Fruit fly (Drosophila melanogaster) whole organism, embryonic: ENCODE measurements around the gene nkt.

ENCODE experiments used
- CG10543 ChIP-seq: fragments of 200-800 bp; sonication (Bioruptor generic); optimal IDR thresholded peaks from 3 replicates; lab custom pipeline; 2017; ENCODE audit warnings: missing biosample characterization, mild to moderate bottlenecking, missing genetic modification characterization, moderate library complexity
- CG11560 ChIP-seq: fragments of 200-800 bp; sonication (Bioruptor generic); IDR thresholded peaks from 3 replicates; pipeline ENCODE4 v1.3.6; 2022; ENCODE audit warnings: missing biosample characterization, missing genetic modification characterization
- CG11696 ChIP-seq: fragments of 200-800 bp; sonication (Bioruptor generic); IDR thresholded peaks from 2 replicates; pipeline ENCODE4 v1.3.6; 2022; ENCODE audit warnings: missing biosample characterization, missing genetic modification characterization
- CG12236 ChIP-seq: fragments of 200-800 bp; sonication (Bioruptor generic); optimal IDR thresholded peaks from 2 replicates; lab custom pipeline; 2016; ENCODE audit warnings: missing biosample characterization, missing genetic modification characterization
- CG12769 ChIP-seq: fragments of 200-800 bp; sonication (Bioruptor generic); optimal IDR thresholded peaks from 2 replicates; lab custom pipeline; 2019; ENCODE audit warnings: missing biosample characterization, mild to moderate bottlenecking, missing genetic modification characterization, moderate library complexity
- CG15479 ChIP-seq: fragments of 200-800 bp; sonication (Bioruptor generic); optimal IDR thresholded peaks from 3 replicates; lab custom pipeline; 2019; ENCODE audit warnings: missing biosample characterization, mild to moderate bottlenecking, missing genetic modification characterization, moderate library complexity
- CG16815 ChIP-seq: fragments of 200-800 bp; sonication (Bioruptor generic); optimal IDR thresholded peaks from 3 replicates; lab custom pipeline; 2017; ENCODE audit warnings: missing biosample characterization, mild to moderate bottlenecking, missing genetic modification characterization
- CG17612 ChIP-seq: fragments of 200-800 bp; sonication (Bioruptor generic); IDR thresholded peaks from 2 replicates; pipeline ENCODE4 v1.3.6; 2022; ENCODE audit warnings: missing biosample characterization, missing genetic modification characterization
- CG2199 ChIP-seq: fragments of 200-800 bp; sonication (Bioruptor generic); IDR thresholded peaks from 3 replicates; pipeline ENCODE4 v1.3.6; 2022; ENCODE audit warnings: missing biosample characterization, missing genetic modification characterization
- CG33213 ChIP-seq: fragments of 200-800 bp; sonication (Bioruptor generic); optimal IDR thresholded peaks from 3 replicates; lab custom pipeline; 2016; ENCODE audit warnings: missing biosample characterization, missing genetic modification characterization
- CG5180 ChIP-seq: fragments of 200-800 bp; sonication (Bioruptor generic); optimal IDR thresholded peaks from 3 replicates; lab custom pipeline; 2017; ENCODE audit warnings: missing biosample characterization, missing genetic modification characterization, mild to moderate bottlenecking, moderate library complexity, missing genetic modification reagents
- CG5953 ChIP-seq: fragments of 200-800 bp; sonication (Bioruptor generic); IDR thresholded peaks from 2 replicates; pipeline ENCODE4 v1.3.6; 2022; ENCODE audit warnings: missing biosample characterization, missing genetic modification characterization
- CG6272 ChIP-seq: fragments of 200-800 bp; sonication (Bioruptor generic); IDR thresholded peaks from 2 replicates; pipeline ENCODE4 v1.3.6; 2022; ENCODE audit warnings: missing biosample characterization, missing genetic modification characterization
- CG6683 ChIP-seq: fragments of 200-800 bp; sonication (Bioruptor generic); optimal IDR thresholded peaks from 2 replicates; lab custom pipeline; 2017; ENCODE audit warnings: missing biosample characterization, mild to moderate bottlenecking, missing genetic modification characterization, missing genetic modification reagents
- CG6813 ChIP-seq: fragments of 200-800 bp; sonication (Bioruptor generic); optimal IDR thresholded peaks from 2 replicates; lab custom pipeline; 2017; ENCODE audit warnings: missing biosample characterization, missing genetic modification characterization, mild to moderate bottlenecking, moderate library complexity, missing genetic modification reagents
- Doc2 ChIP-seq: fragments of 200-800 bp; sonication (Bioruptor generic); IDR thresholded peaks from 2 replicates; pipeline ENCODE4 v1.3.6; 2022; ENCODE audit warnings: missing biosample characterization, missing genetic modification characterization
- Fer1 ChIP-seq: fragments of 200-800 bp; sonication (Bioruptor generic); optimal IDR thresholded peaks from 2 replicates; lab custom pipeline; 2017; ENCODE audit warnings: missing biosample characterization, mild to moderate bottlenecking, missing genetic modification characterization
- Hr39 ChIP-seq: fragments of >200 bp; optimal IDR thresholded peaks from 2 replicates; lab custom pipeline; 2017
- Lim3 ChIP-seq: fragments of 200-800 bp; sonication (Bioruptor generic); IDR thresholded peaks from 2 replicates; pipeline ENCODE4 v1.3.6; 2022; ENCODE audit warnings: missing biosample characterization, missing genetic modification characterization
- Myb ChIP-seq: fragments of 200-800 bp; sonication (Bioruptor generic); optimal IDR thresholded peaks from 2 replicates; lab custom pipeline; 2016; ENCODE audit warnings: missing biosample characterization, missing genetic modification characterization
- Neu2 ChIP-seq: fragments of 200-800 bp; sonication (Bioruptor generic); optimal IDR thresholded peaks from 3 replicates; lab custom pipeline; 2016; ENCODE audit warnings: missing biosample characterization, missing genetic modification characterization, borderline replicate concordance
- Rx ChIP-seq: fragments of 200-800 bp; sonication (Bioruptor generic); IDR thresholded peaks from 2 replicates; pipeline ENCODE4 v1.3.6; 2022; ENCODE audit warnings: missing biosample characterization, missing genetic modification characterization
- Spps ChIP-seq: fragments of 200-800 bp; sonication (Bioruptor generic); optimal IDR thresholded peaks from 2 replicates; lab custom pipeline; 2018; ENCODE audit warnings: missing biosample characterization, mild to moderate bottlenecking, missing genetic modification characterization
- Ssrp ChIP-seq: fragments of 200-800 bp; sonication (Bioruptor generic); optimal IDR thresholded peaks from 2 replicates; lab custom pipeline; 2018; ENCODE audit warnings: missing biosample characterization, mild to moderate bottlenecking, missing genetic modification characterization, moderate library complexity
- Xrp1 ChIP-seq: fragments of 200-800 bp; sonication (Bioruptor generic); IDR thresholded peaks from 2 replicates; pipeline ENCODE4 v1.3.6; 2022; ENCODE audit warnings: missing biosample characterization, missing genetic modification characterization
- aop ChIP-seq: fragments of 200-800 bp; sonication (Bioruptor generic); IDR thresholded peaks from 2 replicates; pipeline ENCODE4 v1.3.6; 2022; ENCODE audit warnings: missing biosample characterization, missing genetic modification characterization
- chif ChIP-seq, 2 experiments: fragments of 200-800 bp; sonication (Bioruptor generic); optimal IDR thresholded peaks; 3 replicates each; lab custom pipeline; 2016; ENCODE audit warnings: missing biosample characterization in 2 of 2, missing genetic modification characterization in 2 of 2
- crol ChIP-seq: fragments of 200-800 bp; sonication (Bioruptor generic); IDR thresholded peaks from 2 replicates; pipeline ENCODE4 v1.3.6; 2022; ENCODE audit warnings: missing biosample characterization, missing genetic modification characterization
- gcm ChIP-seq: fragments of 200-800 bp; sonication (Bioruptor generic); optimal IDR thresholded peaks from 2 replicates; lab custom pipeline; 2019; ENCODE audit warnings: missing biosample characterization, mild to moderate bottlenecking, missing genetic modification characterization, moderate library complexity
- grn ChIP-seq: fragments of 200-800 bp; sonication (Bioruptor generic); optimal IDR thresholded peaks from 3 replicates; lab custom pipeline; 2017; ENCODE audit warnings: missing biosample characterization, missing genetic modification characterization
- hbn ChIP-seq: fragments of 200-800 bp; sonication (Bioruptor generic); IDR thresholded peaks from 2 replicates; pipeline ENCODE4 v1.3.6; 2022; ENCODE audit warnings: missing biosample characterization, missing genetic modification characterization; ENCODE audit not compliant: partially characterized antibody
- kni ChIP-seq: fragments of 200-800 bp; sonication (Bioruptor generic); optimal IDR thresholded peaks from 3 replicates; lab custom pipeline; 2017; ENCODE audit warnings: mild to moderate bottlenecking, missing biosample characterization, missing genetic modification reagents, missing genetic modification characterization
- lab ChIP-seq: fragments of 200-800 bp; sonication (Bioruptor generic); optimal IDR thresholded peaks from 3 replicates; lab custom pipeline; 2017; ENCODE audit warnings: missing biosample characterization, missing genetic modification characterization, mild to moderate bottlenecking, moderate library complexity, missing genetic modification reagents
- nmo ChIP-seq: fragments of 200-800 bp; sonication (Bioruptor generic); optimal IDR thresholded peaks from 2 replicates; lab custom pipeline; 2018; ENCODE audit warnings: missing biosample characterization, mild to moderate bottlenecking, missing genetic modification characterization, moderate library complexity
- onecut ChIP-seq: fragments of 200-800 bp; sonication (Bioruptor generic); IDR thresholded peaks from 2 replicates; pipeline ENCODE4 v1.3.6; 2022; ENCODE audit warnings: missing biosample characterization, missing genetic modification characterization
- otp ChIP-seq: fragments of 200-800 bp; sonication (Bioruptor generic); IDR thresholded peaks from 3 replicates; pipeline ENCODE4, ENCODE4 v1.3.6; 2022; ENCODE audit warnings: missing biosample characterization, missing genetic modification characterization
- pita ChIP-seq: fragments of 200-800 bp; sonication (Bioruptor generic); optimal IDR thresholded peaks from 2 replicates; lab custom pipeline; 2017; ENCODE audit warnings: missing biosample characterization, mild to moderate bottlenecking, missing genetic modification characterization
- pros ChIP-seq: fragments of 200-800 bp; sonication (Bioruptor generic); optimal IDR thresholded peaks from 3 replicates; lab custom pipeline; 2019; ENCODE audit warnings: missing biosample characterization, mild to moderate bottlenecking, missing genetic modification characterization, moderate library complexity
- schlank ChIP-seq: fragments of 200-800 bp; sonication (Bioruptor generic); optimal IDR thresholded peaks from 2 replicates; lab custom pipeline; 2018; ENCODE audit warnings: missing biosample characterization, mild to moderate bottlenecking, missing genetic modification characterization
- sens ChIP-seq: fragments of 200-800 bp; sonication (Bioruptor generic); peaks from one replicate; lab custom pipeline; 2016; ENCODE audit warnings: missing biosample characterization, missing genetic modification characterization
- slbo ChIP-seq: fragments of 200-800 bp; sonication (Bioruptor generic); IDR thresholded peaks from 2 replicates; pipeline ENCODE4 v1.3.6; 2022; ENCODE audit warnings: missing biosample characterization, missing genetic modification characterization
- sr ChIP-seq: fragments of 200-800 bp; sonication (Bioruptor generic); IDR thresholded peaks from 3 replicates; pipeline ENCODE4 v1.3.6; 2022; ENCODE audit warnings: missing biosample characterization, missing genetic modification characterization
- stc ChIP-seq: fragments of 200-800 bp; sonication (Bioruptor generic); IDR thresholded peaks from 2 replicates; pipeline ENCODE4 v1.3.6; 2022; ENCODE audit warnings: missing biosample characterization, missing genetic modification characterization
- tll ChIP-seq, 2 experiments: fragments of 200-800 bp in 1 of 2; fragments of >200 bp in 1 of 2; sonication (Bioruptor generic) in 1 of 2; optimal IDR thresholded peaks; 2 replicates each; lab custom pipeline; 2017 to 2019; ENCODE audit warnings: missing biosample characterization in 2 of 2, missing genetic modification characterization in 2 of 2, mild to moderate bottlenecking in 1 of 2, moderate library complexity in 1 of 2
- twi ChIP-seq: fragments of 200-800 bp; optimal IDR thresholded peaks from 2 replicates; lab custom pipeline; 2019; ENCODE audit warnings: missing biosample characterization, mild to moderate bottlenecking, missing genetic modification characterization, moderate library complexity
- zfh1 ChIP-seq: fragments of 200-800 bp; sonication (Bioruptor generic); IDR thresholded peaks from 3 replicates; pipeline ENCODE4 v1.3.6; 2022; ENCODE audit warnings: missing biosample characterization, missing genetic modification characterization

nkt gene

dm6 chr3L:11190022-11190421 lies 11.1 kb upstream of the nkt start (continued):
- TF ChIP-seq Fer1 (GFP tag; lab: Kevin White, UChicago) = peak; percentile 31
- TF ChIP-seq Ssrp (tag; lab: Kevin White, UChicago) = no peak
- TF ChIP-seq hbn = no peak
- TF ChIP-seq schlank = no peak
- no peak for TF ChIP-seq Lim3
- TF ChIP-seq pita = no peak
- no peak for TF ChIP-seq CG5953 (GFP tag; lab: Robert Waterston, UW)
- TF ChIP-seq sens (GFP tag; lab: Kevin White, UChicago) = peak; percentile 46
- no peak for TF ChIP-seq gcm
- no peak for TF ChIP-seq chif (GFP tag; optimal IDR thresholded peaks at IDR 0.05; lab: Kevin White, UChicago)
- TF ChIP-seq CG15479 = no peak
- TF ChIP-seq CG11696 (GFP tag; lab: Robert Waterston, UW) = no peak
- TF ChIP-seq CG16815 (GFP tag; lab: Kevin White, UChicago) = no peak
- TF ChIP-seq Doc2 (GFP tag; lab: Robert Waterston, UW) = no peak
- no peak for TF ChIP-seq CG6683 (GFP tag; lab: Kevin White, UChicago)
- no peak for TF ChIP-seq CG33213 (GFP tag; lab: Kevin White, UChicago)
- no peak for TF ChIP-seq CG17612 (GFP tag; lab: Robert Waterston, UW)
- peak; percentile 15 for TF ChIP-seq CG6813 (GFP tag; lab: Kevin White, UChicago)
- TF ChIP-seq grn (GFP tag; lab: Kevin White, UChicago) = no peak
- TF ChIP-seq Spps = no peak
- no peak for TF ChIP-seq CG11560 (tag; lab: Robert Waterston, UW)
- no peak for TF ChIP-seq nmo (GFP tag; lab: Kevin White, UChicago)
- no peak for TF ChIP-seq kni
- TF ChIP-seq Neu2 (GFP tag; lab: Kevin White, UChicago) = no peak
- no peak for TF ChIP-seq CG6272 (GFP tag; lab: Robert Waterston, UW)
- no peak for TF ChIP-seq zfh1
- no peak for TF ChIP-seq Myb (GFP tag; lab: Kevin White, UChicago)

dm6 chr3L:11195275-11195674 lies 5.9 kb upstream of the nkt start:
- TF ChIP-seq Hr39 (lab: Kevin White, UChicago) (peak; percentile 69), Xrp1 (GFP tag; lab: Robert Waterston, UW) (peak; percentile 11; the same call in 1 of the 2 replicates), CG2199 (GFP tag; lab: Robert Waterston, UW) (0 out of 3 replicates have a peak, but pooled peaks have one; percentile 15), lab (GFP tag; lab: Kevin White, UChicago) (peak; percentile 11), pros (GFP tag; lab: Kevin White, UChicago) (no peak), zfh1 (0 out of 3 replicates have a peak, but pooled peaks have one; percentile 33), twi (tag; lab: Kevin White, UChicago) (peak; percentile 62), stc (GFP tag; lab: Robert Waterston, UW) (no peak), CG12236 (GFP tag; lab: Kevin White, UChicago) (no peak), slbo (peak; percentile 16; the same call in 1 of the 2 replicates), tll (GFP tag; optimal IDR thresholded peaks at IDR 0.05; lab: Kevin White, UChicago) (peak in 1 of 2 experiments; percentile 0), onecut (no peak), sr (GFP tag; lab: Robert Waterston, UW) (0 out of 3 replicates have a peak, but pooled peaks have one; percentile 16), otp (0 out of 3 replicates have a peak, but pooled peaks have one; percentile 6), crol (peak; percentile 83), aop (GFP tag; lab: Robert Waterston, UW) (0 out of 2 replicates have a peak, but pooled peaks have one; percentile 5), CG12769 (tag; lab: Kevin White, UChicago) (peak; percentile 10), Rx (no peak), CG10543 (peak; percentile 10), CG5180 (GFP tag; lab: Kevin White, UChicago) (peak; percentile 19)
